Worm (Caenorhabditis elegans): ENCODE measurements around the gene Y48A6B.7.

- TF ChIP-seq fos-1 (tag; optimal IDR thresholded peaks at IDR 0.05) (no peak), ceh-28 (tag; optimal IDR thresholded peaks at IDR 0.05) (no peak), snpc-4 (tag; optimal IDR thresholded peaks at IDR 0.05) (no peak), nhr-12 (tag; optimal IDR thresholded peaks at IDR 0.05) (no peak), unc-62 (GFP tag; optimal IDR thresholded peaks at IDR 0.05) (no peak), tbx-2 (tag; optimal IDR thresholded peaks at IDR 0.05) (no peak), egl-27 (tag; optimal IDR thresholded peaks at IDR 0.05) (no peak), ama-1 (optimal IDR thresholded peaks at IDR 0.05) (no peak), ceh-9 (tag; optimal IDR thresholded peaks at IDR 0.05) (no peak), nhr-43 (tag; optimal IDR thresholded peaks at IDR 0.05; ENCODE audit: poor library complexity, severe bottlenecking) (no peak), R02D3.7 (tag; optimal IDR thresholded peaks at IDR 0.05) (no peak), nfya-1 (tag; optimal IDR thresholded peaks at IDR 0.05; ENCODE audit: insufficient read depth) (no peak), jun-1 (tag; optimal IDR thresholded peaks at IDR 0.05) (no peak)
Measured at ce11 chrIII:11025138-11025537, 1.2 kb downstream of the Y48A6B.7 start.

Measured in whole organism, L3 larva.